Worm (Caenorhabditis elegans) whole organism, midembryonic: ENCODE measurements around the gene F48F7.3.

Experiments
- T22C8.4 ChIP-seq: fragments of 200-800 bp; sonication (Bioruptor generic); IDR thresholded peaks from 2 replicates; pipeline ENCODE4 v1.3.6; 2022; ENCODE audit warnings: missing genetic modification characterization, missing compliant biosample characterization
- cog-1 ChIP-seq: sonication (generic microtip); optimal IDR thresholded peaks from 2 replicates; lab custom pipeline; 2016; ENCODE audit warnings: missing genetic modification characterization, missing compliant biosample characterization
- flt-1 ChIP-seq: fragments of 200-800 bp; sonication (Bioruptor generic); IDR thresholded peaks from 2 replicates; pipeline ENCODE4 v1.3.6; 2022; ENCODE audit warnings: missing genetic modification characterization, missing compliant biosample characterization
- med-1 ChIP-seq: sonication (generic microtip); optimal IDR thresholded peaks from 2 replicates; lab custom pipeline; 2017; ENCODE audit warnings: missing genetic modification characterization, mild to moderate bottlenecking, missing compliant biosample characterization, antibody characterized with exemption, missing genetic modification reagents; ENCODE audit not compliant: insufficient read depth
- ztf-23 ChIP-seq: fragments of 200-800 bp; sonication (Bioruptor generic); IDR thresholded peaks from 2 replicates; pipeline ENCODE4 v1.3.6; 2022; ENCODE audit warnings: missing genetic modification reagents, missing genetic modification characterization, missing compliant biosample characterization

DNA sequence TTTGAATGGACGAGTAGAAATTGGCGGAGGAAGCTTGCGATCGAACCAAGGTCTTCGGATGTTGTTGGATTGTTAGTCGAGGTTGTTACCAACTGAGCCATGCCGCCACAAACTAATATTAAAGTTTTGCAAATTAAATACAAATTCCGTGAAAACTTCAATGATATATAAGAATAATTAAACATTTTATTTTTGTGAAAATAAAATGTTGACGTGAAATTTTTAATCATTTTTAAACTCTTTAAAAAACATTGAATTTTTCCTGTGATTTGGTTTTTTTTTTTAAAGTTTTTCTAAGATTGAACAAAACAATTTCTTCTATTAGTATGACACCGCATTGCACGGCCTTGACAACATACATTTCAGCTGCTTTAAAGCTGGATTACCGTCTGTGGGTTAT is 27.4 kb downstream of the F48F7.3 start, which contains the start of gene C31E10.11:
- no peak for TF ChIP-seq med-1 (GFP tag; lab: Kevin White, UChicago)
- TF ChIP-seq cog-1 (tag; lab: Kevin White, UChicago), result no peak
- no peak for TF ChIP-seq flt-1 (GFP tag; lab: Robert Waterston, UW)
- no peak for TF ChIP-seq T22C8.4 (GFP tag; lab: Robert Waterston, UW)
- TF ChIP-seq ztf-23 (GFP tag; lab: Robert Waterston, UW), result no peak
